Worm (Caenorhabditis elegans) whole organism, L4 larva: ENCODE data around the gene B0280.9.

Experiments used
- F10B5.3 ChIP-seq: sonication (generic microtip); optimal IDR thresholded peaks from 2 replicates; lab custom pipeline; 2016; ENCODE audit warnings: mild to moderate bottlenecking, missing genetic modification characterization, missing compliant biosample characterization
- F26F4.8 ChIP-seq: fragments of 200-800 bp; sonication (Bioruptor generic); conservative IDR thresholded peaks from 2 replicates; pipeline ENCODE4 v1.3.6; 2022; ENCODE audit warnings: missing genetic modification characterization, missing compliant biosample characterization
- F49E8.2 ChIP-seq: sonication (generic microtip); optimal IDR thresholded peaks from 2 replicates; lab custom pipeline; 2016; ENCODE audit warnings: missing compliant biosample characterization, mild to moderate bottlenecking, missing genetic modification characterization, borderline replicate concordance
- R02D3.7 ChIP-seq: fragments of 150-350 bp; sonication (generic microtip); optimal IDR thresholded peaks from 3 replicates; lab custom pipeline; 2014; ENCODE audit warnings: missing biosample characterization, missing genetic modification characterization
- T26A8.4 ChIP-seq: fragments of 200-800 bp; sonication (Bioruptor generic); IDR thresholded peaks from 2 replicates; pipeline ENCODE4 v1.3.6; 2022; ENCODE audit warnings: missing genetic modification characterization, missing compliant biosample characterization
- Y48G9A.11 ChIP-seq: fragments of 200-800 bp; sonication (Bioruptor generic); IDR thresholded peaks from 2 replicates; pipeline ENCODE4 v1.3.6; 2022; ENCODE audit warnings: missing genetic modification reagents, missing genetic modification characterization, missing compliant biosample characterization
- Y5F2A.4 ChIP-seq: fragments of 200-800 bp; sonication (Bioruptor generic); optimal IDR thresholded peaks from 2 replicates; lab custom pipeline; 2018; ENCODE audit warnings: mild to moderate bottlenecking, missing genetic modification characterization, missing compliant biosample characterization
- Y75B8A.6 ChIP-seq: fragments of 200-800 bp; sonication (Bioruptor generic); IDR thresholded peaks from 2 replicates; pipeline ENCODE4 v1.3.6; 2022; ENCODE audit warnings: missing genetic modification reagents, missing genetic modification characterization, missing compliant biosample characterization
- ZK337.2 ChIP-seq: fragments of 200-800 bp; sonication (Bioruptor generic); IDR thresholded peaks from 2 replicates; pipeline ENCODE4 v1.3.6; 2022; ENCODE audit warnings: missing genetic modification reagents, missing genetic modification characterization, missing compliant biosample characterization
- aly-2 ChIP-seq: sonication (generic microtip); optimal IDR thresholded peaks from 2 replicates; lab custom pipeline; 2018; ENCODE audit warnings: missing biosample characterization, missing genetic modification characterization
- ama-1 ChIP-seq: fragments of 150-350 bp; optimal IDR thresholded peaks from 2 replicates; lab custom pipeline; 2014; ENCODE audit warnings: inconsistent platforms, mixed read lengths
- arid-1 ChIP-seq: fragments of 200-800 bp; sonication (Bioruptor generic); conservative IDR thresholded peaks from 2 replicates; pipeline ENCODE4 v1.3.6; 2022; ENCODE audit warnings: missing genetic modification reagents, missing genetic modification characterization, missing compliant biosample characterization
- ceh-20 ChIP-seq: fragments of 200-800 bp; sonication (Bioruptor generic); IDR thresholded peaks from 2 replicates; pipeline ENCODE4 v1.3.6; 2022; ENCODE audit warnings: missing genetic modification reagents, missing genetic modification characterization, missing compliant biosample characterization
- ceh-28 ChIP-seq: fragments of 150-350 bp; optimal IDR thresholded peaks from 2 replicates; lab custom pipeline; 2014; ENCODE audit warnings: missing biosample characterization, missing genetic modification reagents, missing genetic modification characterization
- ceh-32 ChIP-seq: sonication (generic microtip); optimal IDR thresholded peaks from 2 replicates; lab custom pipeline; 2016; ENCODE audit warnings: mild to moderate bottlenecking, missing genetic modification characterization, missing compliant biosample characterization; ENCODE audit not compliant: poor library complexity
- ceh-44 ChIP-seq: fragments of 200-800 bp; sonication (Bioruptor generic); IDR thresholded peaks from 2 replicates; pipeline ENCODE4 v1.3.6; 2022; ENCODE audit warnings: missing genetic modification reagents, missing genetic modification characterization, missing compliant biosample characterization
- ceh-62 ChIP-seq: sonication (generic microtip); optimal IDR thresholded peaks from 2 replicates; lab custom pipeline; 2017; ENCODE audit warnings: missing biosample characterization, missing genetic modification characterization
- ceh-82 ChIP-seq: sonication (generic microtip); optimal IDR thresholded peaks from 2 replicates; lab custom pipeline; 2017; ENCODE audit warnings: missing biosample characterization, missing genetic modification characterization
- ctbp-1 ChIP-seq: fragments of 200-800 bp; sonication (Bioruptor generic); IDR thresholded peaks from 2 replicates; pipeline ENCODE4 v1.3.6; 2022; ENCODE audit warnings: missing genetic modification reagents, missing genetic modification characterization, missing compliant biosample characterization
- daf-12 ChIP-seq: fragments of 150-350 bp; optimal IDR thresholded peaks from 2 replicates; lab custom pipeline; 2014; ENCODE audit warnings: missing biosample characterization, missing genetic modification reagents, missing genetic modification characterization
- dmd-6 ChIP-seq: fragments of 200-800 bp; sonication (Bioruptor generic); IDR thresholded peaks from 2 replicates; pipeline ENCODE4 v1.3.6; 2022; ENCODE audit warnings: missing genetic modification reagents, missing genetic modification characterization, missing compliant biosample characterization
- duxl-1 ChIP-seq: sonication (generic microtip); optimal IDR thresholded peaks from 2 replicates; lab custom pipeline; 2016; ENCODE audit warnings: mild to moderate bottlenecking, missing genetic modification characterization, moderate library complexity, missing compliant biosample characterization; ENCODE audit not compliant: poor library complexity
- dve-1 ChIP-seq: sonication (generic microtip); optimal IDR thresholded peaks from 2 replicates; lab custom pipeline; 2017; ENCODE audit warnings: antibody characterized with exemption, mild to moderate bottlenecking, missing genetic modification characterization, missing compliant biosample characterization; ENCODE audit not compliant: insufficient read depth
- egl-43 ChIP-seq: fragments of 200-800 bp; sonication (Bioruptor generic); IDR thresholded peaks from 2 replicates; pipeline ENCODE4 v1.3.6; 2022; ENCODE audit warnings: missing genetic modification reagents, missing genetic modification characterization, missing compliant biosample characterization
- hlh-11 ChIP-seq: fragments of 200-800 bp; sonication (Bioruptor generic); optimal IDR thresholded peaks from 2 replicates; lab custom pipeline; 2018; ENCODE audit warnings: mild to moderate bottlenecking, missing genetic modification characterization, missing compliant biosample characterization
- hlh-30 ChIP-seq: sonication (generic microtip); optimal IDR thresholded peaks from 2 replicates; lab custom pipeline; 2017; ENCODE audit warnings: antibody characterized with exemption, mild to moderate bottlenecking, missing genetic modification characterization, missing compliant biosample characterization; ENCODE audit not compliant: insufficient read depth
- lim-7 ChIP-seq: fragments of 200-800 bp; sonication (Bioruptor generic); IDR thresholded peaks from 2 replicates; pipeline ENCODE4 v1.3.6; 2022; ENCODE audit warnings: missing genetic modification characterization, missing compliant biosample characterization
- lin-15B ChIP-seq: fragments of 150-350 bp; sonication (generic microtip); optimal IDR thresholded peaks from 3 replicates; lab custom pipeline; 2014; ENCODE audit warnings: missing biosample characterization, missing genetic modification characterization
- lin-29 ChIP-seq: fragments of 200-800 bp; sonication (Bioruptor generic); IDR thresholded peaks from 2 replicates; pipeline ENCODE4 v1.3.6; 2022; ENCODE audit warnings: missing genetic modification reagents, missing genetic modification characterization, missing compliant biosample characterization
- lin-38 ChIP-seq: fragments of 200-800 bp; sonication (Bioruptor generic); IDR thresholded peaks from 2 replicates; pipeline ENCODE4 v1.3.6; 2022; ENCODE audit warnings: missing genetic modification reagents, missing genetic modification characterization, missing compliant biosample characterization
- lsy-2 ChIP-seq, 2 experiments: fragments of 150-350 bp in 1 of 2; sonication (generic microtip) in 1 of 2; optimal IDR thresholded peaks; 2 replicates each; lab custom pipeline; 2014 to 2017; ENCODE audit warnings: missing biosample characterization in 2 of 2, missing genetic modification characterization in 2 of 2
- mdt-29 ChIP-seq: fragments of 200-800 bp; sonication (Bioruptor generic); IDR thresholded peaks from 2 replicates; pipeline ENCODE4 v1.3.6; 2022; ENCODE audit warnings: missing genetic modification reagents, missing genetic modification characterization, missing compliant biosample characterization
- mep-1 ChIP-seq: fragments of 150-350 bp; sonication (generic microtip); optimal IDR thresholded peaks from 3 replicates; lab custom pipeline; 2014; ENCODE audit warnings: missing biosample characterization, missing genetic modification characterization
- mes-2 ChIP-seq: sonication (generic microtip); optimal IDR thresholded peaks from 2 replicates; lab custom pipeline; 2016; ENCODE audit warnings: missing genotype, mild to moderate bottlenecking, missing genetic modification characterization, missing compliant biosample characterization; ENCODE audit not compliant: poor library complexity, severe bottlenecking
- nhr-10 ChIP-seq: fragments of 150-350 bp; optimal IDR thresholded peaks from 2 replicates; lab custom pipeline; 2014; ENCODE audit warnings: missing biosample characterization, missing genetic modification characterization
- nhr-111 ChIP-seq: fragments of 200-800 bp; sonication (Bioruptor generic); optimal IDR thresholded peaks from 2 replicates; lab custom pipeline; 2018; ENCODE audit warnings: mild to moderate bottlenecking, missing genetic modification characterization, missing compliant biosample characterization
- nhr-48 ChIP-seq: sonication (generic microtip); optimal IDR thresholded peaks from 2 replicates; lab custom pipeline; 2016; ENCODE audit warnings: mild to moderate bottlenecking, missing genetic modification characterization, missing compliant biosample characterization
- nhr-77 ChIP-seq: fragments of 150-350 bp; optimal IDR thresholded peaks from 2 replicates; lab custom pipeline; 2014; ENCODE audit warnings: missing biosample characterization, missing genetic modification characterization
- sdz-12 ChIP-seq: fragments of 200-800 bp; sonication (Bioruptor generic); optimal IDR thresholded peaks from 2 replicates; lab custom pipeline; 2018; ENCODE audit warnings: mild to moderate bottlenecking, missing genetic modification characterization, missing compliant biosample characterization
- snpc-1.2 ChIP-seq: fragments of 200-800 bp; sonication (Bioruptor generic); IDR thresholded peaks from 2 replicates; pipeline ENCODE4 v1.3.6; 2022; ENCODE audit warnings: missing genetic modification reagents, missing genetic modification characterization, missing compliant biosample characterization
- snpc-4 ChIP-seq: fragments of 150-350 bp; optimal IDR thresholded peaks from 2 replicates; lab custom pipeline; 2014; ENCODE audit warnings: missing biosample characterization, missing genetic modification characterization
- spr-3 ChIP-seq: fragments of 200-800 bp; sonication (Bioruptor generic); optimal IDR thresholded peaks from 2 replicates; lab custom pipeline; 2018; ENCODE audit warnings: mild to moderate bottlenecking, missing genetic modification characterization, missing compliant biosample characterization
- unc-130 ChIP-seq: sonication (generic microtip); optimal IDR thresholded peaks from 2 replicates; lab custom pipeline; 2016; ENCODE audit warnings: missing genetic modification reagents, missing genetic modification characterization, missing compliant biosample characterization
- unc-39 ChIP-seq: sonication (generic microtip); optimal IDR thresholded peaks from 2 replicates; lab custom pipeline; 2017; ENCODE audit warnings: missing biosample characterization, missing genetic modification characterization
- unc-62 ChIP-seq, 3 experiments: fragments of 150-350 bp in 1 of 3; sonication (generic microtip); optimal IDR thresholded peaks in 2 of 3; peaks in 1 of 3; 1 replicate in 1 of 3; 2 replicates in 2 of 3; lab custom pipeline; 2014 to 2017; ENCODE audit warnings: missing biosample characterization in 3 of 3, missing genetic modification characterization in 3 of 3, missing genetic modification reagents in 3 of 3, missing genotype in 1 of 3
- vab-7 ChIP-seq: fragments of 200-800 bp; sonication (Bioruptor generic); IDR thresholded peaks from 2 replicates; pipeline ENCODE4 v1.3.6; 2022; ENCODE audit warnings: missing genetic modification reagents, missing genetic modification characterization, missing compliant biosample characterization
- zip-2 ChIP-seq: fragments of 150-350 bp; optimal IDR thresholded peaks from 2 replicates; lab custom pipeline; 2014; ENCODE audit warnings: missing biosample characterization, missing genetic modification characterization
- ztf-11 ChIP-seq: fragments of 150-350 bp; optimal IDR thresholded peaks from 2 replicates; lab custom pipeline; 2014; ENCODE audit warnings: missing biosample characterization, missing genetic modification characterization

Gene B0280.9

ce11 chrIII:7141285-7141715, 18.6 kb upstream of the B0280.9 start (continued):
- TF ChIP-seq lin-15B (peak; percentile 28), ctbp-1 (GFP tag; lab: Robert Waterston, UW) (no peak), daf-12 (tag; lab: Kevin White, UChicago) (no peak), vab-7 (peak; percentile 36; the same call in 1 of the 2 replicates), ceh-28 (tag; lab: Kevin White, UChicago) (no peak), ceh-20 (GFP tag; lab: Robert Waterston, UW) (no peak), mep-1 (tag; lab: Kevin White, UChicago) (peak; percentile 83), arid-1 (GFP tag; lab: Robert Waterston, UW) (peak; percentile 70), ceh-62 (tag; lab: Kevin White, UChicago) (no peak), spr-3 (GFP tag; lab: Kevin White, UChicago) (peak; percentile 52), ama-1 (lab: Kevin White, UChicago) (peak; percentile 98)

DNA sequence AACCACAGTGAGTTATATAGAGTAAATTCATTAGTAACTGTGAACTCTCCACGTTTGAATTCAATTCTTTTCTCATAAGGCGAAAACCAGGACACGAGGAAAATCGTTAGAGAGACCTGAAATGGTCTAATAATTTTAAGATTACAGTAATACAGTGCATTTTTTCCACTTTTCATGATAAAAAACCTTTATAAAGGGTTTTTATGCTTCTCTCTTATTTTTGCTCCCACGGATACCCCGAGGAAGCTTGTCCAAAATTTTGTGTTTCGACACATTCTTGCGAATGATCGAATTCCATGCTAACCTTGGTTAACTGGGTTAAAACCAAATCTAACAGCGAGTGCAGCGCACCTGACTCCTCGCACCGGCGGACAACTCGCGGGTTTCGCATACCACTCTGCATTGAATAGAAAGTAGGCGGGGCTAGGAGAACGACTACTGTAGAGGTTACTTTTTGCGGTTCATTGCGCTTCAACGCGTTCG, 17.6 kb upstream of the B0280.9 start:
- TF ChIP-seq T26A8.4 (GFP tag; lab: Robert Waterston, UW) (peak; percentile 88), Y48G9A.11 (GFP tag; lab: Robert Waterston, UW) (peak; percentile 68), snpc-1.2 (GFP tag; lab: Robert Waterston, UW) (peak; percentile 50; the same call in 1 of the 2 replicates), hlh-11 (tag; lab: Kevin White, UChicago) (peak; percentile 33), F49E8.2 (tag; lab: Kevin White, UChicago) (peak; percentile 66), lim-7 (GFP tag; lab: Robert Waterston, UW) (no peak; the same call in 1 of the 2 replicates), nhr-10 (no peak), R02D3.7 (tag; lab: Kevin White, UChicago) (no peak), nhr-48 (no peak), ztf-11 (no peak), zip-2 (tag; lab: Kevin White, UChicago) (no peak), mep-1 (tag; lab: Kevin White, UChicago) (no peak), daf-12 (tag; lab: Kevin White, UChicago) (no peak), lsy-2 (tag; optimal IDR thresholded peaks at IDR 0.05; lab: Kevin White, UChicago) (peak in 1 of 2 experiments; percentile 56), hlh-30 (tag; lab: Kevin White, UChicago) (peak; percentile 32), ceh-32 (tag; lab: Kevin White, UChicago) (no peak), unc-130 (GFP tag; lab: Kevin White, UChicago) (peak; percentile 35), dmd-6 (GFP tag; lab: Robert Waterston, UW) (no peak), mdt-29 (GFP tag; lab: Robert Waterston, UW) (peak; percentile 80), Y75B8A.6 (GFP tag; lab: Robert Waterston, UW) (no peak), duxl-1 (tag; lab: Kevin White, UChicago) (peak; percentile 23), ceh-44 (GFP tag; lab: Robert Waterston, UW) (no peak), nhr-111 (no peak), dve-1 (tag; lab: Kevin White, UChicago) (peak; percentile 28), lin-29 (GFP tag; lab: Robert Waterston, UW) (no peak), egl-43 (GFP tag; lab: Robert Waterston, UW) (peak; percentile 60; the same call in 1 of the 2 replicates), unc-39 (tag; lab: Kevin White, UChicago) (no peak), Y5F2A.4 (GFP tag; lab: Kevin White, UChicago) (no peak), ceh-82 (tag; lab: Kevin White, UChicago) (no peak), lin-38 (GFP tag; lab: Robert Waterston, UW) (peak; percentile 56), snpc-4 (tag; lab: Kevin White, UChicago) (peak; percentile 82), aly-2 (no peak), F26F4.8 (GFP tag; lab: Robert Waterston, UW) (no peak), F10B5.3 (tag; lab: Kevin White, UChicago) (peak; percentile 24), sdz-12 (no peak), ZK337.2 (GFP tag; lab: Robert Waterston, UW) (no peak), nhr-77 (tag; lab: Kevin White, UChicago) (no peak), ama-1 (lab: Kevin White, UChicago) (peak; percentile 69), unc-62 (GFP tag; optimal IDR thresholded peaks at IDR 0.05 in 1 of 2; lab: Kevin White, UChicago) (no peak), unc-62 (tag; optimal IDR thresholded peaks at IDR 0.05; lab: Kevin White, UChicago) (no peak), mes-2 (tag; lab: Kevin White, UChicago) (peak; percentile 71)
